Worm (Caenorhabditis elegans) whole organism, L2 larva: Measurements from ENCODE around the gene K01G5.10.
"Not testable (repeated sequence)": the region's sequence is repeated elsewhere in the genome, so short reads cannot be mapped to it uniquely, and the experiment has no call there.

Source experiments
- F13H6.1 ChIP-seq: sonication (generic microtip); optimal IDR thresholded peaks from 2 replicates; lab custom pipeline; 2016; ENCODE audit warnings: missing genetic modification characterization, missing compliant biosample characterization
- R02D3.7 ChIP-seq: fragments of 150-350 bp; optimal IDR thresholded peaks from 2 replicates; lab custom pipeline; 2014; ENCODE audit warnings: missing biosample characterization, missing genetic modification characterization
- aly-2 ChIP-seq: fragments of 150-350 bp; optimal IDR thresholded peaks from 2 replicates; lab custom pipeline; 2014; ENCODE audit warnings: missing biosample characterization, missing genetic modification characterization
- ama-1 ChIP-seq: fragments of 150-350 bp; optimal IDR thresholded peaks from 2 replicates; lab custom pipeline; 2018; ENCODE audit warnings: inconsistent platforms
- blmp-1 ChIP-seq: sonication (generic microtip); optimal IDR thresholded peaks from 2 replicates; lab custom pipeline; 2017; ENCODE audit warnings: missing genetic modification characterization, mild to moderate bottlenecking, missing compliant biosample characterization, antibody characterized with exemption, moderate library complexity; ENCODE audit not compliant: insufficient read depth
- crh-2 ChIP-seq: sonication (generic microtip); optimal IDR thresholded peaks from 2 replicates; lab custom pipeline; 2017; ENCODE audit warnings: missing biosample characterization, missing genetic modification characterization
- egl-27 ChIP-seq: sonication (generic microtip); optimal IDR thresholded peaks from 3 replicates; lab custom pipeline; 2017; ENCODE audit warnings: missing biosample characterization, missing genetic modification reagents, missing genetic modification characterization
- elt-1 ChIP-seq: fragments of 150-350 bp; optimal IDR thresholded peaks from 2 replicates; lab custom pipeline; 2014; ENCODE audit warnings: missing biosample characterization, missing genetic modification characterization
- elt-3 ChIP-seq: sonication (generic microtip); optimal IDR thresholded peaks from 2 replicates; lab custom pipeline; 2017; ENCODE audit warnings: missing biosample characterization, missing genetic modification characterization
- fos-1 ChIP-seq: fragments of 150-350 bp; optimal IDR thresholded peaks from 2 replicates; lab custom pipeline; 2014; ENCODE audit warnings: missing biosample characterization, missing genetic modification characterization
- gmeb-1 ChIP-seq: fragments of 150-350 bp; optimal IDR thresholded peaks from 2 replicates; lab custom pipeline; 2014; ENCODE audit warnings: missing biosample characterization, missing genetic modification characterization
- lin-13 ChIP-seq: fragments of 150-350 bp; optimal IDR thresholded peaks from 2 replicates; lab custom pipeline; 2014; ENCODE audit warnings: missing biosample characterization, missing genetic modification reagents, missing genetic modification characterization
- lsy-2 ChIP-seq, 2 experiments: fragments of 150-350 bp in 1 of 2; sonication (generic microtip) in 1 of 2; optimal IDR thresholded peaks; 2 replicates each; lab custom pipeline; 2014 to 2017; ENCODE audit warnings: missing biosample characterization in 2 of 2, missing genetic modification characterization in 2 of 2
- mab-5 ChIP-seq: fragments of 150-350 bp; optimal IDR thresholded peaks from 2 replicates; lab custom pipeline; 2014; ENCODE audit warnings: missing biosample characterization, missing genetic modification characterization
- mbf-1 ChIP-seq: sonication (generic microtip); optimal IDR thresholded peaks from 2 replicates; lab custom pipeline; 2017; ENCODE audit warnings: missing biosample characterization, missing genetic modification characterization
- mdl-1 ChIP-seq, 2 experiments: fragments of 150-350 bp in 1 of 2; sonication (generic microtip) in 1 of 2; optimal IDR thresholded peaks; 2 replicates each; lab custom pipeline; 2017; ENCODE audit warnings: missing biosample characterization in 2 of 2, missing genetic modification characterization in 2 of 2
- nhr-10 ChIP-seq: sonication (generic microtip); optimal IDR thresholded peaks from 2 replicates; lab custom pipeline; 2017; ENCODE audit warnings: missing biosample characterization, missing genetic modification characterization
- nhr-11 ChIP-seq: fragments of 150-350 bp; optimal IDR thresholded peaks from 2 replicates; lab custom pipeline; 2014; ENCODE audit warnings: missing biosample characterization, missing genetic modification characterization
- nhr-12 ChIP-seq: fragments of 150-350 bp; optimal IDR thresholded peaks from 2 replicates; lab custom pipeline; 2014; ENCODE audit warnings: missing biosample characterization, missing genetic modification characterization
- nhr-129 ChIP-seq: fragments of 150-350 bp; optimal IDR thresholded peaks from 2 replicates; lab custom pipeline; 2014; ENCODE audit warnings: missing biosample characterization, missing genetic modification characterization
- nhr-23 ChIP-seq: fragments of 150-350 bp; optimal IDR thresholded peaks from 2 replicates; lab custom pipeline; 2014; ENCODE audit warnings: missing biosample characterization, missing genetic modification reagents, missing genetic modification characterization
- nhr-25 ChIP-seq: fragments of 150-350 bp; sonication (generic microtip); optimal IDR thresholded peaks from 3 replicates; lab custom pipeline; 2014; ENCODE audit warnings: missing biosample characterization, missing genetic modification characterization
- nhr-6 ChIP-seq: fragments of 150-350 bp; optimal IDR thresholded peaks from 2 replicates; lab custom pipeline; 2014; ENCODE audit warnings: missing biosample characterization, missing genetic modification characterization
- nhr-77 ChIP-seq: fragments of 150-350 bp; optimal IDR thresholded peaks from 2 replicates; lab custom pipeline; 2014; ENCODE audit warnings: missing biosample characterization, missing genetic modification characterization
- peb-1 ChIP-seq: fragments of 150-350 bp; optimal IDR thresholded peaks from 2 replicates; lab custom pipeline; 2014; ENCODE audit warnings: missing biosample characterization, missing genetic modification characterization
- sma-3 ChIP-seq: sonication (generic microtip); optimal IDR thresholded peaks from 2 replicates; lab custom pipeline; 2016; ENCODE audit warnings: missing genetic modification reagents, missing genetic modification characterization, missing compliant biosample characterization
- snpc-4 ChIP-seq: fragments of 150-350 bp; optimal IDR thresholded peaks from 2 replicates; lab custom pipeline; 2014; ENCODE audit warnings: missing biosample characterization, missing genetic modification characterization
- unc-55 ChIP-seq: fragments of 150-350 bp; sonication (generic microtip); optimal IDR thresholded peaks from 3 replicates; lab custom pipeline; 2014; ENCODE audit warnings: missing biosample characterization, missing genetic modification reagents, missing genetic modification characterization
- ztf-1 ChIP-seq: fragments of 200-800 bp; sonication (Bioruptor generic); conservative IDR thresholded peaks from 2 replicates; pipeline ENCODE4 v1.3.6; 2022; ENCODE audit warnings: missing genetic modification characterization, missing compliant biosample characterization

Gene K01G5.10

DNA sequence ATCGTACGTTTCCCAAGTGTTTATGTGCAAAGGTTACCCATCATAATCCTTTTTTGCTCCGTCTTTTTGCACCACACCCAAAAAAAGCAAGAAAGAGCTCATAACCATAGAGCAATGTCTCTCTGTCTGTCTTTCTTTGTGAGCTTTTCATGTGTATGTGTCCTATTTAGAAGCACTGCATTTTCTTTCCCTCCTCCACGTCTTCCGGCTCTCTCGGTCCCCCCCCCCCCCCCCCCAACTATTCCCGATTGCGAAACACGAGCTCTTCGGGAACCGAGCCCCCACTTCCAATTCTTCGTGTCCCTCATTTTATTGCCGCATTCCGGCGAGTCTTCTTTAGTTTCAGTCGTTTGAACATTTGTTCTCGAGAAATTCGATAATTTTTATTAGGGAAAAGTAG, 48.5 kb upstream of the K01G5.10 start:
- TF ChIP-seq elt-3 (tag; lab: Kevin White, UChicago) (no peak), unc-55 (peak; percentile 52), snpc-4 (tag; lab: Kevin White, UChicago) (no peak), nhr-25 (tag; lab: Kevin White, UChicago) (no peak), lin-13 (GFP tag; lab: Kevin White, UChicago) (no peak), nhr-10 (tag; lab: Kevin White, UChicago) (no peak), gmeb-1 (tag; lab: Kevin White, UChicago) (no peak)
- TF ChIP-seq, all 48 proteins: peak for 1

ce11 chrIII:10805625-10806024, 47.3 kb upstream of the K01G5.10 start, which contains the start of gene klp-7:
klp-7 (plus strand) TSS chrIII:10805925.
- not testable (repeated sequence) for TF ChIP-seq nhr-129, R02D3.7, peb-1 (tag; lab: Kevin White, UChicago)
- TF ChIP-seq, all 48 proteins: peak for 0; not testable (repeated sequence) for 48

DNA sequence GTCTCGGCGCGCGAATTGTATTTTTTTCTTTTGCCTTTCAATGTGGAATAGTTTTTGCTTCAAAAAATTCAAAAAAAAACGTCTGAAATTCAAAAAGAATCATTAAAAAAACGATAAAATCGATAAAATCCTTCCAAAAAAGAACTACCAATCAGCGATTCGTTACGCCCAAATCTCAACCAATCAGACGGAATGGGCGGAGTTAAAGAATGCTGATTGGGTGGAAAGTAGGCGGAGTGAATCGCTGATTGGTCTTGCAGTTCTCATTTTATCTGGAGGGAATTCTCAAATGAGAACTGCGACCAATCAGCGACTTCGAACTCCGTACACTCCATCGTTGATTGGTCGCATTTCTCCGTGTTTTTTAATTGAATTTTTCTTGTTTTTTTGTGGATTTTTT, 46.9 kb upstream of the K01G5.10 start:
- no peak for TF ChIP-seq peb-1 (tag; lab: Kevin White, UChicago)
- no peak for TF ChIP-seq egl-27 (tag; lab: Kevin White, UChicago)
- TF ChIP-seq mbf-1 (tag; lab: Kevin White, UChicago) = no peak
- TF ChIP-seq nhr-12 (tag; lab: Kevin White, UChicago) = no peak
- TF ChIP-seq nhr-10 (tag; lab: Kevin White, UChicago) = no peak
- TF ChIP-seq sma-3 (GFP tag; lab: Kevin White, UChicago) = no peak
- no peak for TF ChIP-seq gmeb-1 (tag; lab: Kevin White, UChicago)
- no peak for TF ChIP-seq nhr-25 (tag; lab: Kevin White, UChicago)
- no peak for TF ChIP-seq nhr-11 (tag; lab: Kevin White, UChicago)
- no peak for TF ChIP-seq mdl-1 (tag; optimal IDR thresholded peaks at IDR 0.05; lab: Kevin White, UChicago)
- TF ChIP-seq fos-1 (tag; lab: Kevin White, UChicago) = no peak
- TF ChIP-seq R02D3.7 (tag; lab: Kevin White, UChicago) = no peak
- TF ChIP-seq elt-1 (tag; lab: Kevin White, UChicago) = no peak
- TF ChIP-seq nhr-6 (tag; lab: Kevin White, UChicago) = no peak
- TF ChIP-seq snpc-4 (tag; lab: Kevin White, UChicago) = no peak
- TF ChIP-seq, all 48 proteins: peak for 0

DNA sequence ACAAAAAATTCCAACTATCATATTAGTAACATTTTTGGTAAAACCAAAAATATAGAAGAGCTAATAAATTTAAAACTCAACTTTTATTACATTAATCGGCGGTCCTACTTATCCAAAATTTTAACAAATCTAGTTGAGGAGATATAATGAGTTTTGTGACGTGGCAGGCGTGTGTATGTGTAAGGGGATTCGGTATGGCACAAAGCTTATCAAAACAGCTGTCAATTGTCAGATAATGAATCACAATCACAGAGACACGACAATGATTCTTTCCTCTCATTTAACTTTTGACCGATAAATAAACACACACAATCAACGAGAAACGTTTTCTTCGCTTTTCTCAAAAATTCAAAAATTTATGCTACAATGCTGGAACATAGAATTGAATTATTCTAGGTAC, 43.7 kb upstream of the K01G5.10 start, which contains the start of gene K11D9.3:
Gene K11D9.3, minus strand, starts transcription at position 181 of the 400 bp plus-strand sequence.
- TF ChIP-seq crh-2 (peak; percentile 70), aly-2 (no peak)
- TF ChIP-seq, all 48 proteins: peak for 1

DNA sequence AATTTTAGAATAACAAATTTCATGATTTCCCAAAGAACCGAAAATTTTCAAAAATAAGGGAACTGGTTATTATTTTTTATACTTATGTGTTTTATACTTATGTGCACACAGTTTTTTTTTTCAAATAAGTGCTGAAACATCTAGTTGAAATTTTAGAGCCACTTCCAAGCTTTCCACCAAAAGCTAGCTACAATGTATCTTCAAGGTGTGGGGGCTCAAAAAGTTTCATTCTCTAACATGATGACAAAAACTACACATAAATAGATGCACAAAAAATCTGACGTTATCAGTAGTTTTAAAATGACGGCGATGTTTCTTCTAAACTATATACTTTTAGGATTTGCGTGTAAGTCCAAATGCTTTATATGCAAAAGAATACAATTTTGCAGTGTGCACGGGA, 35.7 kb upstream of the K01G5.10 start, which contains the start of gene clec-163:
Gene clec-163, plus strand, starts transcription at position 301 of the 400 bp plus-strand sequence.
- TF ChIP-seq elt-3 (tag; lab: Kevin White, UChicago) (no peak), aly-2 (no peak), nhr-11 (tag; lab: Kevin White, UChicago) (no peak), nhr-23 (tag; lab: Kevin White, UChicago) (no peak), lsy-2 (tag; optimal IDR thresholded peaks at IDR 0.05; lab: Kevin White, UChicago) (no peak), F13H6.1 (tag; lab: Kevin White, UChicago) (no peak), nhr-77 (tag; lab: Kevin White, UChicago) (no peak), mab-5 (no peak), ztf-1 (no peak), blmp-1 (tag; lab: Kevin White, UChicago) (no peak), nhr-10 (tag; lab: Kevin White, UChicago) (no peak)

ce11 chrIII:10791233-10791632, 32.9 kb upstream of the K01G5.10 start:
- TF ChIP-seq F13H6.1 (tag; lab: Kevin White, UChicago) (no peak), nhr-77 (tag; lab: Kevin White, UChicago) (no peak), gmeb-1 (tag; lab: Kevin White, UChicago) (no peak), sma-3 (GFP tag; lab: Kevin White, UChicago) (no peak), ama-1 (lab: Kevin White, UChicago) (no peak), nhr-6 (tag; lab: Kevin White, UChicago) (no peak), nhr-10 (tag; lab: Kevin White, UChicago) (no peak), egl-27 (tag; lab: Kevin White, UChicago) (no peak)
- TF ChIP-seq, all 48 proteins: peak for 0
